Worm (Caenorhabditis elegans): ENCODE results near the gene sdz-9.

- peak; percentile 18 for TF ChIP-seq him-1 (tag; optimal IDR thresholded peaks at IDR 0.05)
- no peak for TF ChIP-seq W03F9.2 (tag; optimal IDR thresholded peaks at IDR 0.05)
- TF ChIP-seq dao-5 (tag; optimal IDR thresholded peaks at IDR 0.05): no peak
These were observed 25.3 kb downstream of the sdz-9 start for ce11 chrII:2747956-2748621.

Data from whole organism, L4/young adult.